Worm (Caenorhabditis elegans) whole organism, L3 larva: Measurements from ENCODE around the gene syp-2.

Source experiments
- nhr-28 ChIP-seq: fragments of 150-350 bp; optimal IDR thresholded peaks from 2 replicates; lab custom pipeline; 2014; ENCODE audit warnings: missing biosample characterization, missing genetic modification characterization
- nhr-76 ChIP-seq: fragments of 150-350 bp; sonication (generic microtip); optimal IDR thresholded peaks from 5 replicates; lab custom pipeline; 2014; ENCODE audit warnings: missing biosample characterization, missing genetic modification characterization
- snpc-4 ChIP-seq: fragments of 150-350 bp; optimal IDR thresholded peaks from 2 replicates; lab custom pipeline; 2014; ENCODE audit warnings: missing biosample characterization, missing genetic modification characterization

- no peak for TF ChIP-seq snpc-4
- no peak for TF ChIP-seq nhr-76
- no peak for TF ChIP-seq nhr-28 (tag; lab: Kevin White, UChicago)
Measured at ce11 chrV:5525208-5525607, 11.1 kb upstream of the syp-2 start.
